Worm (Caenorhabditis elegans) whole organism, young adult: ENCODE results near the gene C09G9.3.

Experiments used
- B0336.3 ChIP-seq: fragments of 200-800 bp; sonication (Bioruptor generic); IDR thresholded peaks from 2 replicates; pipeline ENCODE4 v1.3.6; 2022; ENCODE audit warnings: missing genetic modification characterization, missing compliant biosample characterization
- C06A6.2 ChIP-seq: fragments of 200-800 bp; sonication (Bioruptor generic); conservative IDR thresholded peaks from 2 replicates; pipeline ENCODE4 v1.3.6; 2022; ENCODE audit warnings: missing genetic modification characterization, missing compliant biosample characterization
- D2030.7 ChIP-seq: fragments of 200-800 bp; sonication (Bioruptor generic); IDR thresholded peaks from 2 replicates; pipeline ENCODE4 v1.3.6; 2022; ENCODE audit warnings: missing genetic modification reagents, missing genetic modification characterization, missing compliant biosample characterization
- F10E7.11 ChIP-seq: sonication (generic microtip); optimal IDR thresholded peaks from 2 replicates; lab custom pipeline; 2017; ENCODE audit warnings: mild to moderate bottlenecking, missing genetic modification characterization, moderate library complexity, missing compliant biosample characterization
- F33H1.4 ChIP-seq: fragments of 200-800 bp; sonication (Bioruptor generic); IDR thresholded peaks from 2 replicates; pipeline ENCODE4 v1.3.6; 2022; ENCODE audit warnings: missing genetic modification reagents, missing genetic modification characterization, missing compliant biosample characterization
- F37B4.10 ChIP-seq: fragments of 200-800 bp; sonication (Bioruptor generic); IDR thresholded peaks from 2 replicates; pipeline ENCODE4 v1.3.6; 2022; ENCODE audit warnings: missing genetic modification characterization, missing compliant biosample characterization
- F57C9.4 ChIP-seq: sonication (generic microtip); optimal IDR thresholded peaks from 2 replicates; lab custom pipeline; 2017; ENCODE audit warnings: mild to moderate bottlenecking, missing genetic modification characterization, missing compliant biosample characterization
- T26A5.8 ChIP-seq: sonication (generic microtip); optimal IDR thresholded peaks from 2 replicates; lab custom pipeline; 2016; ENCODE audit warnings: missing genetic modification characterization, missing compliant biosample characterization
- Y53G8AR.9 ChIP-seq: fragments of 200-800 bp; sonication (Bioruptor generic); conservative IDR thresholded peaks from 2 replicates; pipeline ENCODE4 v1.3.6; 2022; ENCODE audit warnings: missing genetic modification reagents, missing genetic modification characterization, missing compliant biosample characterization
- Y67H2A.10 ChIP-seq: fragments of 200-800 bp; sonication (Bioruptor generic); conservative IDR thresholded peaks from 2 replicates; pipeline ENCODE4 v1.3.6; 2022; ENCODE audit warnings: missing genetic modification reagents, missing genetic modification characterization, missing compliant biosample characterization
- Y79H2A.3 ChIP-seq: fragments of 200-800 bp; sonication (Bioruptor generic); conservative IDR thresholded peaks from 2 replicates; pipeline ENCODE4 v1.3.6; 2022; ENCODE audit warnings: missing genetic modification reagents, missing genetic modification characterization, missing compliant biosample characterization
- ama-1 ChIP-seq, 3 experiments: fragments of 150-350 bp in 1 of 3; sonication (generic microtip) in 2 of 3; optimal IDR thresholded peaks; 2 replicates each; lab custom pipeline; 2014 to 2018; ENCODE audit warnings: missing biosample characterization in 2 of 3, missing genetic modification characterization in 2 of 3, missing genetic modification reagents in 2 of 3
- athp-1 ChIP-seq: sonication (generic microtip); optimal IDR thresholded peaks from 2 replicates; lab custom pipeline; 2017; ENCODE audit warnings: mild to moderate bottlenecking, missing genetic modification characterization, missing compliant biosample characterization
- ceh-58 ChIP-seq: fragments of 200-800 bp; sonication (Bioruptor generic); IDR thresholded peaks from 2 replicates; pipeline ENCODE4 v1.3.6; 2022; ENCODE audit warnings: missing genetic modification characterization, missing compliant biosample characterization
- ceh-79 ChIP-seq: sonication (generic microtip); optimal IDR thresholded peaks from 2 replicates; lab custom pipeline; 2017; ENCODE audit warnings: mild to moderate bottlenecking, missing genetic modification characterization, missing compliant biosample characterization
- chd-7 ChIP-seq: sonication (generic microtip); optimal IDR thresholded peaks from 2 replicates; lab custom pipeline; 2016; ENCODE audit warnings: mild to moderate bottlenecking, missing genetic modification characterization, moderate library complexity, missing compliant biosample characterization
- die-1 ChIP-seq: sonication (generic microtip); optimal IDR thresholded peaks from 2 replicates; lab custom pipeline; 2016; ENCODE audit warnings: missing genotype, mild to moderate bottlenecking, missing genetic modification characterization, missing compliant biosample characterization
- egl-18 ChIP-seq: fragments of 200-800 bp; sonication (Bioruptor generic); IDR thresholded peaks from 2 replicates; pipeline ENCODE4 v1.3.6; 2022; ENCODE audit warnings: missing genetic modification reagents, missing genetic modification characterization, missing compliant biosample characterization
- fkh-3 ChIP-seq: sonication (generic microtip); optimal IDR thresholded peaks from 2 replicates; lab custom pipeline; 2016; ENCODE audit warnings: mild to moderate bottlenecking, missing genetic modification characterization, missing compliant biosample characterization
- him-1 ChIP-seq: sonication (generic microtip); optimal IDR thresholded peaks from 2 replicates; lab custom pipeline; 2016; ENCODE audit warnings: missing genotype, missing genetic modification reagents, missing genetic modification characterization, missing compliant biosample characterization
- hlh-12 ChIP-seq: sonication (generic microtip); optimal IDR thresholded peaks from 2 replicates; lab custom pipeline; 2016; ENCODE audit warnings: missing genetic modification characterization, missing compliant biosample characterization
- hlh-26 ChIP-seq: fragments of 200-800 bp; sonication (Bioruptor generic); conservative IDR thresholded peaks from 2 replicates; pipeline ENCODE4 v1.3.6; 2022; ENCODE audit warnings: missing genetic modification reagents, missing genetic modification characterization, missing compliant biosample characterization
- hmg-1.2 ChIP-seq: fragments of 200-800 bp; sonication (Bioruptor generic); IDR thresholded peaks from 2 replicates; pipeline ENCODE4 v1.3.6; 2022; ENCODE audit warnings: missing genetic modification reagents, missing genetic modification characterization, missing compliant biosample characterization
- hsf-1 ChIP-seq: fragments of 200-800 bp; sonication (Bioruptor generic); IDR thresholded peaks from 2 replicates; pipeline ENCODE4 v1.3.6; 2022; ENCODE audit warnings: missing genetic modification reagents, missing genetic modification characterization, missing compliant biosample characterization
- let-526 ChIP-seq: fragments of 200-800 bp; sonication (Bioruptor generic); IDR thresholded peaks from 2 replicates; pipeline ENCODE4 v1.3.6; 2022; ENCODE audit warnings: missing genetic modification reagents, missing genetic modification characterization, missing compliant biosample characterization
- lin-26 ChIP-seq: fragments of 200-800 bp; sonication (Bioruptor generic); IDR thresholded peaks from 2 replicates; pipeline ENCODE4 v1.3.6; 2022; ENCODE audit warnings: missing genetic modification reagents, missing genetic modification characterization, missing compliant biosample characterization
- lin-54 ChIP-seq: fragments of 200-800 bp; sonication (Bioruptor generic); optimal IDR thresholded peaks from 2 replicates; lab custom pipeline; 2018; ENCODE audit warnings: mild to moderate bottlenecking, missing genetic modification characterization, missing compliant biosample characterization
- lir-1 ChIP-seq: fragments of 200-800 bp; sonication (Bioruptor generic); conservative IDR thresholded peaks from 2 replicates; pipeline ENCODE4 v1.3.6; 2022; ENCODE audit warnings: missing genetic modification reagents, missing genetic modification characterization, missing compliant biosample characterization
- madf-6 ChIP-seq: fragments of 200-800 bp; sonication (Bioruptor generic); IDR thresholded peaks from 2 replicates; pipeline ENCODE4 v1.3.6; 2022; ENCODE audit warnings: missing genetic modification reagents, missing genetic modification characterization, missing compliant biosample characterization
- madf-8 ChIP-seq: fragments of 200-800 bp; sonication (Bioruptor generic); conservative IDR thresholded peaks from 2 replicates; pipeline ENCODE4 v1.3.6; 2022; ENCODE audit warnings: missing genetic modification reagents, missing genetic modification characterization, missing compliant biosample characterization
- mxl-1 ChIP-seq: sonication (generic microtip); optimal IDR thresholded peaks from 2 replicates; lab custom pipeline; 2016; ENCODE audit warnings: missing genetic modification characterization, missing compliant biosample characterization
- nfyb-1 ChIP-seq: fragments of 200-800 bp; sonication (Bioruptor generic); IDR thresholded peaks from 2 replicates; pipeline ENCODE4 v1.3.6; 2022; ENCODE audit warnings: missing genetic modification reagents, missing genetic modification characterization, missing compliant biosample characterization
- nhr-80 ChIP-seq: sonication (generic microtip); optimal IDR thresholded peaks from 2 replicates; lab custom pipeline; 2016; ENCODE audit warnings: missing genetic modification characterization, missing compliant biosample characterization
- tbp1 ChIP-seq: fragments of 200-800 bp; sonication (Bioruptor generic); optimal IDR thresholded peaks from 2 replicates; lab custom pipeline; 2018; ENCODE audit warnings: mild to moderate bottlenecking, missing genetic modification characterization, missing compliant biosample characterization
- tlf-1 ChIP-seq: fragments of 200-800 bp; sonication (Bioruptor generic); optimal IDR thresholded peaks from 2 replicates; lab custom pipeline; 2018; ENCODE audit warnings: mild to moderate bottlenecking, missing genetic modification characterization, missing compliant biosample characterization
- zfh-2 ChIP-seq: fragments of 200-800 bp; sonication (Bioruptor generic); conservative IDR thresholded peaks from 2 replicates; pipeline ENCODE4 v1.3.6; 2022; ENCODE audit warnings: missing genetic modification reagents, missing genetic modification characterization, missing compliant biosample characterization
- zim-3 ChIP-seq: sonication (generic microtip); optimal IDR thresholded peaks from 2 replicates; lab custom pipeline; 2017; ENCODE audit warnings: mild to moderate bottlenecking, missing genetic modification characterization, moderate library complexity, missing compliant biosample characterization
- ztf-26 ChIP-seq: sonication (generic microtip); optimal IDR thresholded peaks from 2 replicates; lab custom pipeline; 2017; ENCODE audit warnings: missing genetic modification characterization, missing compliant biosample characterization
- ztf-3 ChIP-seq: fragments of 200-800 bp; sonication (Bioruptor generic); optimal IDR thresholded peaks from 2 replicates; lab custom pipeline; 2018; ENCODE audit warnings: mild to moderate bottlenecking, missing genetic modification characterization, missing compliant biosample characterization

Gene C09G9.3

ce11 chrIV:8825997-8826605 is 46.8 kb downstream of the C09G9.3 start:
- no peak for TF ChIP-seq ztf-3 (GFP tag; lab: Kevin White, UChicago)
- TF ChIP-seq Y53G8AR.9 (GFP tag; lab: Robert Waterston, UW) = no peak
- TF ChIP-seq lin-26 (GFP tag; lab: Robert Waterston, UW) = no peak
- TF ChIP-seq fkh-3 (tag; lab: Kevin White, UChicago) = no peak
- no peak for TF ChIP-seq T26A5.8 (tag; lab: Kevin White, UChicago)
- TF ChIP-seq ama-1 (optimal IDR thresholded peaks at IDR 0.05; lab: Kevin White, UChicago) = peak; percentile 32
- TF ChIP-seq ama-1 (GFP tag; optimal IDR thresholded peaks at IDR 0.05; lab: Kevin White, UChicago) = no peak
- no peak for TF ChIP-seq lin-54 (GFP tag; lab: Kevin White, UChicago)

DNA sequence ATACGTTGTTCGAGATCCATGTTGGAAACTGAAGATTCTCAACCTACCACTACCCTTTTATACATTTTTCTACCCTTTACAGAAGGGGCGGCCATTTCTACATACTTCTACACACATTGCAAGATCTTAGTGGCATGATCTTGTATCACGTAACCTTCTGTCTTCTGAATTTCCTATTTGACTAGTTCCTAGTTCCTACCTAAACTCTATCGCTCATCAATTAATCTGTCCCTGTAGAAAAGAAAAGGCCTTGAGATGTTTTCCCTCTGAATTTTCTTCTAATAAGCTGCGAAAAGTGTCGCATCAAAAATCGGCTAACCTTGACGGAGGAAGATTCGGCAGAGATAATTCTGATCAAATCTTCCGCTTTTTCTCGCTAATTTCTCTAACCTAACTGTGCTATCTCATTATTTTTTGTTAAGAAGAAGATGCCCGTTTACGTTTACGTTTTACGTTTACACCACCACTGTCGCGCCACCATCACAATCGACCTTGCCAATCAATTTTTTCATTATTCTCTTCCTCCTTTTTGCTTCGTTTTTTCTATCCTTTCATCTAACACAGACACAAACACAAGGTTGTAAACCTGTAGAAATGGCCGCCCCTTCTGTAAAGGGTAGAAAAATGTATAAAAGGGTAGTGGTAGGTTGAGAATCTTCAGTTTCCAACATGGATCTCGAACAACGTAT is 48.6 kb downstream of the C09G9.3 start, which contains the start of the genes col-117 and col-3:
Gene col-117 (minus strand): TSS at position 51 of the 689 bp plus-strand sequence.
Gene col-3 (plus strand): TSS at position 639 of the 689 bp plus-strand sequence.
- TF ChIP-seq F33H1.4 (no peak), let-526 (GFP tag; lab: Robert Waterston, UW) (no peak), zim-3 (tag; lab: Kevin White, UChicago) (no peak)

DNA sequence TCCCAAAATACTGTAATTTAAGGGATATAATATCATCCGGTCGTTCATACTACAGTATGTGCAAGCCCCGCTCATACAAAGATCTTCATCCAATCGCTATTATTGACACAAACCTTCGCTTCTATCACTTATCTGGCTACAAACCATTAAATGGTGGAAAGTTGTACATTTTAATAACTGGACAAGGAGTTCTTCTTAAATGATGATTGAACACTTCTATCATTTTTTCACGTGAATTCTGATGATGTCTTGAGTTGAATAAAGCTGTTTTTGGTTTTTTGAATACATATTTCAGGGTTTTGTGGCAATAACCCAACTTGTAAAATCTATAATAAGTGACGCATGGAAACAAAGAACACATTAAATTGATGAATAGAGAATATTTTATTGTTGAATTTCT is 50.3 kb downstream of the C09G9.3 start:
- TF ChIP-seq die-1 (tag; lab: Kevin White, UChicago) = no peak
- no peak for TF ChIP-seq madf-8
- TF ChIP-seq D2030.7 (GFP tag; lab: Robert Waterston, UW) = no peak
- TF ChIP-seq tlf-1 (GFP tag; lab: Kevin White, UChicago) = no peak
- TF ChIP-seq F37B4.10 (GFP tag; lab: Robert Waterston, UW) = no peak
- TF ChIP-seq lin-26 (GFP tag; lab: Robert Waterston, UW) = no peak
- no peak for TF ChIP-seq hlh-12
- no peak for TF ChIP-seq mxl-1
- no peak for TF ChIP-seq hmg-1.2
- no peak for TF ChIP-seq F57C9.4 (tag; lab: Kevin White, UChicago)
- TF ChIP-seq ceh-79 = no peak
- no peak for TF ChIP-seq Y67H2A.10 (GFP tag; lab: Robert Waterston, UW)
- no peak for TF ChIP-seq hsf-1 (GFP tag; lab: Robert Waterston, UW)
- no peak for TF ChIP-seq him-1 (tag; lab: Kevin White, UChicago)

ce11 chrIV:8821147-8821546 is 51.7 kb downstream of the C09G9.3 start, which contains the start of gene T28C6.5:
Gene T28C6.5, plus strand, starts transcription at chrIV:8821447.
- TF ChIP-seq lir-1 (no peak), C06A6.2 (GFP tag; lab: Robert Waterston, UW) (no peak), ceh-58 (no peak), hlh-26 (no peak), Y79H2A.3 (GFP tag; lab: Robert Waterston, UW) (no peak), hmg-1.2 (no peak), ztf-26 (no peak), nhr-80 (no peak), madf-6 (GFP tag; lab: Robert Waterston, UW) (no peak), nfyb-1 (no peak), F10E7.11 (tag; lab: Kevin White, UChicago) (no peak), athp-1 (tag; lab: Kevin White, UChicago) (no peak), egl-18 (GFP tag; lab: Robert Waterston, UW) (no peak), zfh-2 (no peak), chd-7 (tag; lab: Kevin White, UChicago) (no peak), tbp1 (GFP tag; lab: Kevin White, UChicago) (no peak), F57C9.4 (tag; lab: Kevin White, UChicago) (no peak), B0336.3 (GFP tag; lab: Robert Waterston, UW) (no peak), fkh-3 (tag; lab: Kevin White, UChicago) (no peak)
- TF ChIP-seq, all 124 proteins: peak for 0
